Worm (Caenorhabditis elegans) whole organism, L4/young adult: ENCODE data around the gene C50F4.6.

Experiments
- W03F9.2 ChIP-seq: fragments of 150-350 bp; optimal IDR thresholded peaks from 2 replicates; lab custom pipeline; 2014; ENCODE audit warnings: missing biosample characterization, missing genetic modification characterization
- dao-5 ChIP-seq: sonication (generic microtip); optimal IDR thresholded peaks from 2 replicates; lab custom pipeline; 2016; ENCODE audit warnings: missing genotype, missing genetic modification characterization, moderate library complexity, missing compliant biosample characterization
- him-1 ChIP-seq: sonication (generic microtip); optimal IDR thresholded peaks from 2 replicates; lab custom pipeline; 2016; ENCODE audit warnings: missing genotype, missing genetic modification reagents, missing genetic modification characterization, missing compliant biosample characterization

DNA sequence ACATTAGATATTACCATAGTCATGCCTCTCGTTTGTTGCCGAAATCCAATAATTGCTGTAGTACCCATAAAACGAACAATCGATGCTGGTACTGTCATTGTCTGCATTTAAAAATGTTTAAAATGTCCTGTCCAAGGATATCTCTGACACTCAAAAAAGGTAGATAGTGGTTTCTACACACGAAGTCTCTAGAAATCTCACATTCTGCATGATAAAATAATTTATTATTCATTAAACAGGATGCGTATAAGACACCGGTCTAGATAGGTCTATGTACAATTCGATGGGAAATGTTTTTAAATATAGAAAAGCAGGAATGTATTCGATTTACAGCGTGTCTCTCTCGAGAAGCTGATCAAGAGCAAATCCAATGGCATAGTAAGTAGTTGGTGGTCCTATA is 6.3 kb upstream of the C50F4.6 start, which contains the start of gene C50F4.12:
- TF ChIP-seq him-1 (tag; lab: Kevin White, UChicago), result no peak
- TF ChIP-seq dao-5, result no peak
- TF ChIP-seq W03F9.2, result no peak
